Worm (Caenorhabditis elegans) whole organism, L4/young adult: ENCODE data around the gene M01F1.8.

Experiments
- W03F9.2 ChIP-seq: fragments of 150-350 bp; optimal IDR thresholded peaks from 2 replicates; lab custom pipeline; 2014; ENCODE audit warnings: missing biosample characterization, missing genetic modification characterization
- dao-5 ChIP-seq: sonication (generic microtip); optimal IDR thresholded peaks from 2 replicates; lab custom pipeline; 2016; ENCODE audit warnings: missing genotype, missing genetic modification characterization, moderate library complexity, missing compliant biosample characterization
- him-1 ChIP-seq: sonication (generic microtip); optimal IDR thresholded peaks from 2 replicates; lab custom pipeline; 2016; ENCODE audit warnings: missing genotype, missing genetic modification reagents, missing genetic modification characterization, missing compliant biosample characterization

ce11 chrIII:3511808-3512207, 9.5 kb upstream of the M01F1.8 start:
- TF ChIP-seq him-1 (tag; lab: Kevin White, UChicago) = no peak
- TF ChIP-seq dao-5 (tag; lab: Kevin White, UChicago) = no peak
- TF ChIP-seq W03F9.2 (tag; lab: Kevin White, UChicago) = no peak
